Worm (Caenorhabditis elegans): Measurements from ENCODE around the gene scl-6.

ce11 chrIV:13063714-13064113, 4.8 kb upstream of the scl-6 start, which contains the start of gene scl-5:
- TF ChIP-seq blmp-1 (tag; optimal IDR thresholded peaks at IDR 0.05; ENCODE audit: insufficient read depth) (no peak), aly-2 (tag; optimal IDR thresholded peaks at IDR 0.05) (no peak), gmeb-1 (tag; optimal IDR thresholded peaks at IDR 0.05) (no peak), skn-1 (tag; optimal IDR thresholded peaks at IDR 0.05) (no peak), egl-27 (tag; optimal IDR thresholded peaks at IDR 0.05) (no peak), nhr-25 (tag; optimal IDR thresholded peaks at IDR 0.05) (no peak), snpc-4 (tag; optimal IDR thresholded peaks at IDR 0.05) (no peak), nhr-10 (tag; optimal IDR thresholded peaks at IDR 0.05) (no peak), R02D3.7 (tag; optimal IDR thresholded peaks at IDR 0.05) (no peak), lin-39 (tag; optimal IDR thresholded peaks at IDR 0.05) (no peak), Y55F3AM.14 (GFP tag; optimal IDR thresholded peaks at IDR 0.05) (no peak), mab-5 (tag; optimal IDR thresholded peaks at IDR 0.05) (no peak), ZK546.5 (tag; optimal IDR thresholded peaks at IDR 0.05) (no peak)
